Fruit fly (Drosophila melanogaster) whole organism, embryonic: ENCODE measurements around the gene BORCS5.

Experiments
- Asciz ChIP-seq: fragments of 200-800 bp; sonication (Bioruptor generic); optimal IDR thresholded peaks from 2 replicates; lab custom pipeline; 2017; ENCODE audit warnings: missing biosample characterization, mild to moderate bottlenecking, missing genetic modification characterization, missing genetic modification reagents
- Bgb ChIP-seq: fragments of 200-800 bp; sonication (Bioruptor generic); IDR thresholded peaks from 2 replicates; pipeline ENCODE4 v1.3.6; 2022; ENCODE audit warnings: missing biosample characterization, missing genetic modification characterization; ENCODE audit not compliant: partially characterized antibody
- BtbVII ChIP-seq: fragments of 200-800 bp; sonication (Bioruptor generic); optimal IDR thresholded peaks from 3 replicates; lab custom pipeline; 2017; ENCODE audit warnings: missing biosample characterization, mild to moderate bottlenecking, missing genetic modification characterization
- CG10147 ChIP-seq: fragments of 200-800 bp; sonication (Bioruptor generic); optimal IDR thresholded peaks from 2 replicates; lab custom pipeline; 2019; ENCODE audit warnings: missing biosample characterization, mild to moderate bottlenecking, missing genetic modification characterization, moderate library complexity
- CG10431 ChIP-seq: fragments of 200-800 bp; sonication (Bioruptor generic); optimal IDR thresholded peaks from 3 replicates; lab custom pipeline; 2018; ENCODE audit warnings: missing biosample characterization, mild to moderate bottlenecking, missing genetic modification characterization
- CG10979 ChIP-seq: fragments of 200-800 bp; sonication (Bioruptor generic); optimal IDR thresholded peaks from 2 replicates; lab custom pipeline; 2018; ENCODE audit warnings: missing biosample characterization, mild to moderate bottlenecking, missing genetic modification characterization, moderate library complexity
- CG12659 ChIP-seq: fragments of 200-800 bp; sonication (Bioruptor generic); optimal IDR thresholded peaks from 3 replicates; lab custom pipeline; 2017; ENCODE audit warnings: mild to moderate bottlenecking, missing biosample characterization, missing genetic modification reagents, missing genetic modification characterization
- CG12942 ChIP-seq: fragments of 200-800 bp; sonication (Bioruptor generic); optimal IDR thresholded peaks from 3 replicates; lab custom pipeline; 2016; ENCODE audit warnings: missing biosample characterization, missing genetic modification characterization
- CG13287 ChIP-seq: fragments of 200-800 bp; sonication (Bioruptor generic); IDR thresholded peaks from 2 replicates; pipeline ENCODE4 v1.3.6; 2022; ENCODE audit warnings: missing biosample characterization, missing genetic modification characterization; ENCODE audit not compliant: partially characterized antibody
- CG14014 ChIP-seq: fragments of 200-800 bp; sonication (Bioruptor generic); IDR thresholded peaks from 2 replicates; pipeline ENCODE4 v1.3.6; 2022; ENCODE audit warnings: missing biosample characterization, missing genetic modification characterization
- CG15601 ChIP-seq: fragments of 200-800 bp; sonication (Bioruptor generic); optimal IDR thresholded peaks from 3 replicates; lab custom pipeline; 2019; ENCODE audit warnings: missing biosample characterization, mild to moderate bottlenecking, missing genetic modification characterization, moderate library complexity
- CG17612 ChIP-seq: fragments of 200-800 bp; sonication (Bioruptor generic); IDR thresholded peaks from 2 replicates; pipeline ENCODE4 v1.3.6; 2022; ENCODE audit warnings: missing biosample characterization, missing genetic modification characterization
- CG17829 ChIP-seq: fragments of 200-800 bp; optimal IDR thresholded peaks from 2 replicates; lab custom pipeline; 2019; ENCODE audit warnings: missing biosample characterization, mild to moderate bottlenecking, missing genetic modification characterization, moderate library complexity
- CG18011 ChIP-seq: fragments of 200-800 bp; sonication (Bioruptor generic); optimal IDR thresholded peaks from 2 replicates; lab custom pipeline; 2017; ENCODE audit warnings: missing biosample characterization, missing genetic modification characterization, mild to moderate bottlenecking, moderate library complexity, missing genotype
- CG2678 ChIP-seq: fragments of 200-800 bp; sonication (Bioruptor generic); optimal IDR thresholded peaks from 3 replicates; lab custom pipeline; 2019; ENCODE audit warnings: missing biosample characterization, mild to moderate bottlenecking, missing genetic modification characterization, moderate library complexity
- CG33213 ChIP-seq: fragments of 200-800 bp; sonication (Bioruptor generic); optimal IDR thresholded peaks from 3 replicates; lab custom pipeline; 2016; ENCODE audit warnings: missing biosample characterization, missing genetic modification characterization
- CG4360 ChIP-seq: fragments of 200-800 bp; sonication (Bioruptor generic); IDR thresholded peaks from 2 replicates; pipeline ENCODE4 v1.3.6; 2022; ENCODE audit warnings: missing biosample characterization, missing genetic modification characterization
- CG6175 ChIP-seq: fragments of 200-800 bp; sonication (Bioruptor generic); IDR thresholded peaks from 3 replicates; pipeline ENCODE4 v1.3.6; 2022; ENCODE audit warnings: missing biosample characterization, missing genetic modification characterization
- CG8359 ChIP-seq: fragments of 200-800 bp; sonication (Bioruptor generic); optimal IDR thresholded peaks from 2 replicates; lab custom pipeline; 2017; ENCODE audit warnings: missing biosample characterization, mild to moderate bottlenecking, missing genetic modification characterization, borderline replicate concordance
- CG9215 ChIP-seq: fragments of 200-800 bp; sonication (Bioruptor generic); IDR thresholded peaks from 2 replicates; pipeline ENCODE4 v1.3.6; 2022; ENCODE audit warnings: missing biosample characterization, missing genetic modification characterization
- Eip74EF ChIP-seq, 2 experiments: fragments of 200-800 bp in 1 of 2; fragments of >200 bp in 1 of 2; sonication (Bioruptor generic) in 1 of 2; optimal IDR thresholded peaks; 2 replicates each; lab custom pipeline; 2017 to 2019; ENCODE audit warnings: missing biosample characterization in 2 of 2, missing genetic modification characterization in 2 of 2, mild to moderate bottlenecking in 1 of 2, moderate library complexity in 1 of 2
- Hmr ChIP-seq: fragments of 200-800 bp; sonication (Bioruptor generic); optimal IDR thresholded peaks from 3 replicates; lab custom pipeline; 2017; ENCODE audit warnings: mild to moderate bottlenecking, missing biosample characterization, missing genetic modification reagents, missing genetic modification characterization
- Mes4 ChIP-seq: fragments of 200-800 bp; sonication (Bioruptor generic); optimal IDR thresholded peaks from 2 replicates; lab custom pipeline; 2016; ENCODE audit warnings: missing biosample characterization, missing genetic modification characterization
- NC2α ChIP-seq: fragments of 200-800 bp; sonication (Bioruptor generic); optimal IDR thresholded peaks from 2 replicates; lab custom pipeline; 2016; ENCODE audit warnings: missing biosample characterization, missing genetic modification characterization
- Scr ChIP-seq: fragments of 200-800 bp; sonication (Bioruptor generic); IDR thresholded peaks from 2 replicates; pipeline ENCODE4 v1.3.6; 2022; ENCODE audit warnings: missing biosample characterization, missing genetic modification characterization; ENCODE audit not compliant: partially characterized antibody
- Side ChIP-seq: fragments of 200-800 bp; sonication (Bioruptor generic); optimal IDR thresholded peaks from 2 replicates; lab custom pipeline; 2016; ENCODE audit warnings: missing biosample characterization, missing genetic modification characterization
- Six4 ChIP-seq: fragments of 200-800 bp; sonication (Bioruptor generic); optimal IDR thresholded peaks from 2 replicates; lab custom pipeline; 2016; ENCODE audit warnings: missing biosample characterization, missing genetic modification characterization
- Sox100B ChIP-seq: fragments of 200-800 bp; sonication (Bioruptor generic); optimal IDR thresholded peaks from 3 replicates; lab custom pipeline; 2018; ENCODE audit warnings: missing biosample characterization, mild to moderate bottlenecking, missing genetic modification characterization
- bsh ChIP-seq, 2 experiments: fragments of 200-800 bp; sonication (Bioruptor generic); optimal IDR thresholded peaks; 2 replicates each; lab custom pipeline; 2017 to 2018; ENCODE audit warnings: mild to moderate bottlenecking in 2 of 2, missing biosample characterization in 2 of 2, missing genetic modification characterization in 2 of 2, moderate library complexity in 1 of 2
- cad ChIP-seq: fragments of >200 bp; optimal IDR thresholded peaks from 2 replicates; lab custom pipeline; 2017; ENCODE audit warnings: missing biosample characterization, missing genetic modification characterization
- chn ChIP-seq: fragments of 200-800 bp; sonication (Bioruptor generic); optimal IDR thresholded peaks from 2 replicates; lab custom pipeline; 2016; ENCODE audit warnings: missing biosample characterization, missing genetic modification characterization
- dmrt11E ChIP-seq: fragments of 200-800 bp; sonication (Bioruptor generic); optimal IDR thresholded peaks from 3 replicates; lab custom pipeline; 2018; ENCODE audit warnings: missing biosample characterization, mild to moderate bottlenecking, missing genetic modification characterization, moderate library complexity
- dmrt99B ChIP-seq: fragments of 200-800 bp; sonication (Bioruptor generic); optimal IDR thresholded peaks from 2 replicates; lab custom pipeline; 2018; ENCODE audit warnings: missing biosample characterization, mild to moderate bottlenecking, missing genetic modification characterization, moderate library complexity
- gem ChIP-seq: fragments of 200-800 bp; sonication (Bioruptor generic); optimal IDR thresholded peaks from 2 replicates; lab custom pipeline; 2019; ENCODE audit warnings: missing biosample characterization, mild to moderate bottlenecking, missing genetic modification characterization, moderate library complexity
- gt ChIP-seq: fragments of 200-800 bp; sonication (Bioruptor generic); IDR thresholded peaks from 2 replicates; pipeline ENCODE4 v1.3.6; 2022; ENCODE audit warnings: missing biosample characterization, missing genetic modification characterization
- ken ChIP-seq: fragments of 200-800 bp; sonication (Bioruptor generic); IDR thresholded peaks from 3 replicates; pipeline ENCODE4 v1.3.6; 2022; ENCODE audit warnings: missing biosample characterization, missing genetic modification characterization
- lab ChIP-seq: fragments of 200-800 bp; sonication (Bioruptor generic); optimal IDR thresholded peaks from 3 replicates; lab custom pipeline; 2017; ENCODE audit warnings: missing biosample characterization, missing genetic modification characterization, mild to moderate bottlenecking, moderate library complexity, missing genetic modification reagents
- lbe ChIP-seq: fragments of 200-800 bp; sonication (Bioruptor generic); optimal IDR thresholded peaks from 2 replicates; lab custom pipeline; 2016; ENCODE audit warnings: missing biosample characterization, mild to moderate bottlenecking, missing genetic modification characterization
- luna ChIP-seq: fragments of 200-800 bp; sonication (Bioruptor generic); optimal IDR thresholded peaks from 2 replicates; lab custom pipeline; 2016; ENCODE audit warnings: missing biosample characterization, missing genetic modification characterization
- maf-S ChIP-seq: fragments of 200-800 bp; sonication (Bioruptor generic); optimal IDR thresholded peaks from 2 replicates; lab custom pipeline; 2016; ENCODE audit warnings: missing biosample characterization, missing genetic modification characterization
- pita ChIP-seq: fragments of 200-800 bp; sonication (Bioruptor generic); optimal IDR thresholded peaks from 2 replicates; lab custom pipeline; 2017; ENCODE audit warnings: missing biosample characterization, mild to moderate bottlenecking, missing genetic modification characterization
- rib ChIP-seq: fragments of 200-800 bp; sonication (Bioruptor generic); IDR thresholded peaks from 2 replicates; pipeline ENCODE4 v1.3.6; 2022; ENCODE audit warnings: missing biosample characterization, missing genetic modification characterization
- seq ChIP-seq: fragments of 200-800 bp; sonication (Bioruptor generic); IDR thresholded peaks from 2 replicates; pipeline ENCODE4 v1.3.6; 2022; ENCODE audit warnings: missing biosample characterization, missing genetic modification characterization
- sima ChIP-seq: fragments of 200-800 bp; sonication (Bioruptor generic); optimal IDR thresholded peaks from 2 replicates; lab custom pipeline; 2016; ENCODE audit warnings: missing biosample characterization, missing genetic modification characterization
- tap ChIP-seq: fragments of 200-800 bp; optimal IDR thresholded peaks from 3 replicates; lab custom pipeline; 2019; ENCODE audit warnings: missing biosample characterization, mild to moderate bottlenecking, missing genetic modification characterization, moderate library complexity
- tna ChIP-seq: fragments of 200-800 bp; sonication (Bioruptor generic); IDR thresholded peaks from 2 replicates; pipeline ENCODE4 v1.3.6; 2022; ENCODE audit warnings: missing biosample characterization, missing genetic modification characterization; ENCODE audit not compliant: partially characterized antibody
- unpg ChIP-seq: fragments of 200-800 bp; sonication (Bioruptor generic); optimal IDR thresholded peaks from 3 replicates; lab custom pipeline; 2018; ENCODE audit warnings: missing biosample characterization, mild to moderate bottlenecking, missing genetic modification characterization, moderate library complexity
- usp ChIP-seq: fragments of >200 bp; optimal IDR thresholded peaks from 2 replicates; lab custom pipeline; 2017; ENCODE audit warnings: missing biosample characterization, missing genetic modification characterization
- vvl ChIP-seq: fragments of 200-800 bp; sonication (Bioruptor generic); IDR thresholded peaks from 2 replicates; pipeline ENCODE4 v1.3.6; 2022; ENCODE audit warnings: missing biosample characterization, missing genetic modification characterization
- wdn ChIP-seq: fragments of 200-800 bp; sonication (Bioruptor generic); IDR thresholded peaks from 2 replicates; pipeline ENCODE4 v1.3.6; 2022; ENCODE audit warnings: missing biosample characterization, missing genetic modification characterization

The BORCS5 gene

DNA sequence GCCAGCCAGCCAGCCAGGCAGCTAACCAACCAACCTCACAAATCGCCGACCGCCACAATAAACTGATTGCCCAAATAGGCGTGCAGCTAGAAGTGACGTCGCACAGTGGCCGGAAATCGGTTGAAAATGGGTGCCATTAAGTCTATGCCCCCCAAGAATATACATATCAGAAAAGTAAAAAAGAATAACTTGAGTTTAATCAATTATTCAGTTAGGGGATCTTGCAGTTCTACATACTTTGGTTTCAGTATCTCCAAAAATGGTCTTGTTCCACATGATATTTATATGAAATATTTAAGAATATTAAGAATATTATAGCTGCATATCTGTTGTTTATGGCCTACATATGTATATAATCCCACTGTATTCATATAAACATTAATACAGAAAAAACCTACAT is 12.8 kb upstream of the BORCS5 start (continued):
- TF ChIP-seq CG8359 (GFP tag; lab: Kevin White, UChicago), result no peak
- TF ChIP-seq Eip74EF (GFP tag; optimal IDR thresholded peaks at IDR 0.05; lab: Kevin White, UChicago), result no peak
- TF ChIP-seq CG2678, result peak; percentile 70
- TF ChIP-seq Asciz (GFP tag; lab: Kevin White, UChicago), result no peak
- no peak for TF ChIP-seq CG12942 (GFP tag; lab: Kevin White, UChicago)
- no peak for TF ChIP-seq NC2α (GFP tag; lab: Kevin White, UChicago)
- TF ChIP-seq CG17612 (GFP tag; lab: Robert Waterston, UW), result no peak
- no peak for TF ChIP-seq dmrt11E (tag; lab: Kevin White, UChicago)
- no peak for TF ChIP-seq CG33213 (GFP tag; lab: Kevin White, UChicago)
- no peak for TF ChIP-seq CG14014
- no peak for TF ChIP-seq Bgb (GFP tag; lab: Robert Waterston, UW)
- no peak for TF ChIP-seq lbe (GFP tag; lab: Kevin White, UChicago)
- peak; percentile 51 for TF ChIP-seq Sox100B (GFP tag; lab: Kevin White, UChicago)
- peak; percentile 37 for TF ChIP-seq dmrt99B (tag; lab: Kevin White, UChicago)
- TF ChIP-seq gem, result peak; percentile 71
- no peak for TF ChIP-seq CG4360
- TF ChIP-seq CG6175 (GFP tag; lab: Robert Waterston, UW), result 0 out of 3 replicates have a peak, but pooled peaks have one; percentile 14
- TF ChIP-seq Mes4 (GFP tag; lab: Kevin White, UChicago), result no peak
- TF ChIP-seq CG18011 (GFP tag; lab: Kevin White, UChicago), result peak; percentile 6
- no peak for TF ChIP-seq gt
- peak; percentile 61 for TF ChIP-seq lab (GFP tag; lab: Kevin White, UChicago)
- TF ChIP-seq tna (GFP tag; lab: Robert Waterston, UW), result 0 out of 2 replicates have a peak, but pooled peaks have one; percentile 25
- TF ChIP-seq wdn, result no peak
- TF ChIP-seq rib, result no peak
- TF ChIP-seq vvl (GFP tag; lab: Robert Waterston, UW), result peak; percentile 52; the same call in 1 of the 2 replicates
- TF ChIP-seq Scr, result no peak
- no peak for TF ChIP-seq CG10147
- no peak for TF ChIP-seq luna (GFP tag; lab: Kevin White, UChicago)
- TF ChIP-seq ken (GFP tag; lab: Robert Waterston, UW), result no peak
- TF ChIP-seq maf-S (GFP tag; lab: Kevin White, UChicago), result no peak
- no peak for TF ChIP-seq CG13287 (GFP tag; lab: Robert Waterston, UW)
- peak; percentile 49 for TF ChIP-seq unpg (GFP tag; lab: Kevin White, UChicago)
- 0 out of 2 replicates have a peak, but pooled peaks have one; percentile 14 for TF ChIP-seq seq (GFP tag; lab: Robert Waterston, UW)
- peak in 1 of 2 experiments; percentile 31 for TF ChIP-seq bsh (GFP tag; optimal IDR thresholded peaks at IDR 0.05; lab: Kevin White, UChicago)
- no peak for TF ChIP-seq chn (GFP tag; lab: Kevin White, UChicago)
- TF ChIP-seq cad (GFP tag; lab: Kevin White, UChicago), result no peak
- peak; percentile 62 for TF ChIP-seq BtbVII (GFP tag; lab: Kevin White, UChicago)
- no peak for TF ChIP-seq tap (tag; lab: Kevin White, UChicago)
- TF ChIP-seq Side, result no peak
- no peak for TF ChIP-seq CG17829 (tag; lab: Kevin White, UChicago)
- TF ChIP-seq CG12659 (GFP tag; lab: Kevin White, UChicago), result peak; percentile 58
- TF ChIP-seq sima (GFP tag; lab: Kevin White, UChicago), result no peak
- TF ChIP-seq CG10979 (tag; lab: Kevin White, UChicago), result peak; percentile 18
- no peak for TF ChIP-seq CG15601
- no peak for TF ChIP-seq CG10431
- TF ChIP-seq CG9215, result no peak
- peak; percentile 49 for TF ChIP-seq Hmr (GFP tag; lab: Kevin White, UChicago)
- TF ChIP-seq usp (GFP tag; lab: Kevin White, UChicago), result no peak
- no peak for TF ChIP-seq Six4 (GFP tag; lab: Kevin White, UChicago)
- no peak for TF ChIP-seq pita (GFP tag; lab: Kevin White, UChicago)
